Worm (Caenorhabditis elegans) whole organism, young adult: Measurements from ENCODE around the gene srz-60.
A peak's percentile ranks its signal among the peaks of the same experiment; 100 is the strongest.
"Not testable (repeated sequence)": the region's sequence is repeated elsewhere in the genome, so short reads cannot be mapped to it uniquely, and the experiment has no call there.

Experiments used
- C17E4.6 ChIP-seq: fragments of 200-800 bp; sonication (Bioruptor generic); IDR thresholded peaks from 2 replicates; pipeline ENCODE4 v1.3.6; 2022; ENCODE audit warnings: missing genetic modification reagents, missing genetic modification characterization, missing compliant biosample characterization
- D2030.7 ChIP-seq: fragments of 200-800 bp; sonication (Bioruptor generic); IDR thresholded peaks from 2 replicates; pipeline ENCODE4 v1.3.6; 2022; ENCODE audit warnings: missing genetic modification reagents, missing genetic modification characterization, missing compliant biosample characterization
- F22D6.2 ChIP-seq: sonication (generic microtip); optimal IDR thresholded peaks from 2 replicates; lab custom pipeline; 2016; ENCODE audit warnings: mild to moderate bottlenecking, missing genetic modification characterization, missing compliant biosample characterization
- F52B5.7 ChIP-seq: sonication (generic microtip); optimal IDR thresholded peaks from 2 replicates; lab custom pipeline; 2016; ENCODE audit warnings: mild to moderate bottlenecking, missing genetic modification characterization, missing compliant biosample characterization
- F57C9.4 ChIP-seq: sonication (generic microtip); optimal IDR thresholded peaks from 2 replicates; lab custom pipeline; 2017; ENCODE audit warnings: mild to moderate bottlenecking, missing genetic modification characterization, missing compliant biosample characterization
- K12H6.12 ChIP-seq: fragments of 200-800 bp; sonication (Bioruptor generic); optimal IDR thresholded peaks from 2 replicates; lab custom pipeline; 2018; ENCODE audit warnings: mild to moderate bottlenecking, missing genetic modification characterization, missing compliant biosample characterization
- T26A5.8 ChIP-seq: sonication (generic microtip); optimal IDR thresholded peaks from 2 replicates; lab custom pipeline; 2016; ENCODE audit warnings: missing genetic modification characterization, missing compliant biosample characterization
- atf-7 ChIP-seq: sonication (generic microtip); optimal IDR thresholded peaks from 2 replicates; lab custom pipeline; 2017; ENCODE audit warnings: mild to moderate bottlenecking, missing genetic modification characterization, missing compliant biosample characterization
- athp-1 ChIP-seq: sonication (generic microtip); optimal IDR thresholded peaks from 2 replicates; lab custom pipeline; 2017; ENCODE audit warnings: mild to moderate bottlenecking, missing genetic modification characterization, missing compliant biosample characterization
- attf-3 ChIP-seq: fragments of 200-800 bp; sonication (Bioruptor generic); conservative IDR thresholded peaks from 2 replicates; pipeline ENCODE4 v1.3.6; 2022; ENCODE audit warnings: missing genetic modification reagents, missing genetic modification characterization, missing compliant biosample characterization
- bed-2 ChIP-seq: fragments of 200-800 bp; sonication (Bioruptor generic); IDR thresholded peaks from 2 replicates; pipeline ENCODE4 v1.3.6; 2022; ENCODE audit warnings: missing genetic modification reagents, missing genetic modification characterization, missing compliant biosample characterization
- ceh-100 ChIP-seq: fragments of 200-800 bp; sonication (Bioruptor generic); IDR thresholded peaks from 2 replicates; pipeline ENCODE4 v1.3.6; 2022; ENCODE audit warnings: missing genetic modification reagents, missing genetic modification characterization, missing compliant biosample characterization
- ceh-40 ChIP-seq: fragments of 200-800 bp; sonication (Bioruptor generic); IDR thresholded peaks from 2 replicates; pipeline ENCODE4 v1.3.6; 2022; ENCODE audit warnings: missing genetic modification characterization, missing compliant biosample characterization
- ceh-91 ChIP-seq: fragments of 200-800 bp; sonication (Bioruptor generic); IDR thresholded peaks from 2 replicates; pipeline ENCODE4 v1.3.6; 2022; ENCODE audit warnings: missing genetic modification reagents, missing genetic modification characterization, missing compliant biosample characterization
- egrh-3 ChIP-seq: fragments of 200-800 bp; sonication (Bioruptor generic); IDR thresholded peaks from 2 replicates; pipeline ENCODE4 v1.3.6; 2022; ENCODE audit warnings: missing genetic modification reagents, missing genetic modification characterization, missing compliant biosample characterization
- ekl-4 ChIP-seq: fragments of 200-800 bp; sonication (Bioruptor generic); IDR thresholded peaks from 2 replicates; pipeline ENCODE4 v1.3.6; 2022; ENCODE audit warnings: missing genetic modification reagents, missing genetic modification characterization, missing compliant biosample characterization
- hlh-26 ChIP-seq: fragments of 200-800 bp; sonication (Bioruptor generic); conservative IDR thresholded peaks from 2 replicates; pipeline ENCODE4 v1.3.6; 2022; ENCODE audit warnings: missing genetic modification reagents, missing genetic modification characterization, missing compliant biosample characterization
- hrde-1 ChIP-seq: sonication (generic microtip); optimal IDR thresholded peaks from 2 replicates; lab custom pipeline; 2016; ENCODE audit warnings: missing genetic modification characterization, mild to moderate bottlenecking, missing compliant biosample characterization, moderate library complexity, missing genotype, missing genetic modification reagents, borderline replicate concordance
- lag-1 ChIP-seq: fragments of 200-800 bp; sonication (Bioruptor generic); IDR thresholded peaks from 2 replicates; pipeline ENCODE4 v1.3.6; 2022; ENCODE audit warnings: missing genetic modification reagents, missing genetic modification characterization, missing compliant biosample characterization
- let-607 ChIP-seq, 2 experiments: fragments of 200-800 bp in 1 of 2; sonication (Bioruptor generic) in 1 of 2; sonication (generic microtip) in 1 of 2; optimal IDR thresholded peaks; 2 replicates each; lab custom pipeline; 2016 to 2018; ENCODE audit warnings: mild to moderate bottlenecking in 2 of 2, missing compliant biosample characterization in 2 of 2, missing genetic modification characterization in 2 of 2, moderate library complexity in 2 of 2, missing genotype in 1 of 2
- lin-26 ChIP-seq: fragments of 200-800 bp; sonication (Bioruptor generic); IDR thresholded peaks from 2 replicates; pipeline ENCODE4 v1.3.6; 2022; ENCODE audit warnings: missing genetic modification reagents, missing genetic modification characterization, missing compliant biosample characterization
- lsy-27 ChIP-seq: sonication (generic microtip); optimal IDR thresholded peaks from 2 replicates; lab custom pipeline; 2017; ENCODE audit warnings: missing genetic modification characterization, mild to moderate bottlenecking, missing compliant biosample characterization, antibody characterized with exemption, missing genotype, borderline replicate concordance; ENCODE audit not compliant: insufficient read depth
- madf-6 ChIP-seq: fragments of 200-800 bp; sonication (Bioruptor generic); IDR thresholded peaks from 2 replicates; pipeline ENCODE4 v1.3.6; 2022; ENCODE audit warnings: missing genetic modification reagents, missing genetic modification characterization, missing compliant biosample characterization
- mxl-1 ChIP-seq: sonication (generic microtip); optimal IDR thresholded peaks from 2 replicates; lab custom pipeline; 2016; ENCODE audit warnings: missing genetic modification characterization, missing compliant biosample characterization
- nhr-120 ChIP-seq: fragments of 200-800 bp; sonication (Bioruptor generic); IDR thresholded peaks from 2 replicates; pipeline ENCODE4 v1.3.6; 2022; ENCODE audit warnings: missing genetic modification characterization, missing compliant biosample characterization
- rpc-1 ChIP-seq, 2 experiments: fragments of 150-350 bp in 1 of 2; sonication (generic microtip) in 1 of 2; optimal IDR thresholded peaks; 2 replicates each; lab custom pipeline; 2014 to 2018; ENCODE audit warnings: missing biosample characterization in 1 of 2, missing genetic modification characterization in 1 of 2, missing genetic modification reagents in 1 of 2, missing genotype in 1 of 2
- sdz-38 ChIP-seq: sonication (generic microtip); optimal IDR thresholded peaks from 2 replicates; lab custom pipeline; 2016; ENCODE audit warnings: missing genotype, missing genetic modification characterization, missing compliant biosample characterization
- snpc-1.1 ChIP-seq: sonication (generic microtip); optimal IDR thresholded peaks from 2 replicates; lab custom pipeline; 2017; ENCODE audit warnings: missing genetic modification characterization, mild to moderate bottlenecking, missing compliant biosample characterization, antibody characterized with exemption, moderate library complexity, missing genotype, missing genetic modification reagents; ENCODE audit not compliant: insufficient read depth
- tbx-9 ChIP-seq: sonication (generic microtip); optimal IDR thresholded peaks from 2 replicates; lab custom pipeline; 2016; ENCODE audit warnings: borderline replicate concordance, missing genetic modification characterization, inconsistent platforms, missing compliant biosample characterization
- tlf-1 ChIP-seq: fragments of 200-800 bp; sonication (Bioruptor generic); optimal IDR thresholded peaks from 2 replicates; lab custom pipeline; 2018; ENCODE audit warnings: mild to moderate bottlenecking, missing genetic modification characterization, missing compliant biosample characterization
- zfh-2 ChIP-seq: fragments of 200-800 bp; sonication (Bioruptor generic); conservative IDR thresholded peaks from 2 replicates; pipeline ENCODE4 v1.3.6; 2022; ENCODE audit warnings: missing genetic modification reagents, missing genetic modification characterization, missing compliant biosample characterization
- ztf-18 ChIP-seq: sonication (generic microtip); optimal IDR thresholded peaks from 2 replicates; lab custom pipeline; 2016; ENCODE audit warnings: missing genotype, mild to moderate bottlenecking, missing genetic modification characterization, missing compliant biosample characterization
- ztf-25 ChIP-seq: fragments of 200-800 bp; sonication (Bioruptor generic); IDR thresholded peaks from 2 replicates; pipeline ENCODE4 v1.3.6; 2022; ENCODE audit warnings: missing genetic modification reagents, missing genetic modification characterization, missing compliant biosample characterization
- ztf-26 ChIP-seq: sonication (generic microtip); optimal IDR thresholded peaks from 2 replicates; lab custom pipeline; 2017; ENCODE audit warnings: missing genetic modification characterization, missing compliant biosample characterization
- ztf-6 ChIP-seq: fragments of 200-800 bp; sonication (Bioruptor generic); IDR thresholded peaks from 2 replicates; pipeline ENCODE4 v1.3.6; 2022; ENCODE audit warnings: missing genetic modification reagents, missing genetic modification characterization, missing compliant biosample characterization

srz-60 gene

ce11 chrIV:3389999-3390398 lies 38.7 kb upstream of the srz-60 start, which contains the start of gene B0546.5:
Gene B0546.5, minus strand, starts transcription at chrIV:3390099.
- not testable (repeated sequence) for TF ChIP-seq tlf-1 (GFP tag; lab: Kevin White, UChicago); K12H6.12 (tag; lab: Kevin White, UChicago); hlh-26 (GFP tag; lab: Robert Waterston, UW)

ce11 chrIV:3394066-3394465 lies 34.6 kb upstream of the srz-60 start, which contains the start of gene C04C3.4:
Gene C04C3.4, plus strand, starts transcription at chrIV:3394366.
- not testable (repeated sequence) for TF ChIP-seq bed-2; lag-1; ztf-18 (tag; lab: Kevin White, UChicago)

ce11 chrIV:3395581-3395980 lies 33.1 kb upstream of the srz-60 start, which contains the start of gene C04C3.14:
Gene C04C3.14, plus strand, starts transcription at chrIV:3395881.
- no peak for TF ChIP-seq hrde-1 (tag; lab: Kevin White, UChicago)
- TF ChIP-seq F22D6.2 (tag; lab: Kevin White, UChicago): no peak
- TF ChIP-seq ceh-40 (GFP tag; lab: Robert Waterston, UW): no peak
- TF ChIP-seq ztf-6: no peak
- TF ChIP-seq ztf-26 (tag; lab: Kevin White, UChicago): no peak
- no peak for TF ChIP-seq D2030.7 (GFP tag; lab: Robert Waterston, UW)
- no peak for TF ChIP-seq rpc-1 (optimal IDR thresholded peaks at IDR 0.05; lab: Kevin White, UChicago)
- TF ChIP-seq rpc-1 (tag; optimal IDR thresholded peaks at IDR 0.05; lab: Kevin White, UChicago): no peak
- TF ChIP-seq lsy-27: no peak
- TF ChIP-seq lin-26 (GFP tag; lab: Robert Waterston, UW): no peak
- TF ChIP-seq ztf-25 (GFP tag; lab: Robert Waterston, UW): no peak
- no peak for TF ChIP-seq C17E4.6 (GFP tag; lab: Robert Waterston, UW)
- TF ChIP-seq T26A5.8 (tag; lab: Kevin White, UChicago): no peak
- TF ChIP-seq, all 124 proteins: peak for 0

ce11 chrIV:3398078-3398477 lies 30.6 kb upstream of the srz-60 start:
- TF ChIP-seq K12H6.12 (tag; lab: Kevin White, UChicago) (no peak), let-607 (tag; optimal IDR thresholded peaks at IDR 0.05; lab: Kevin White, UChicago) (no peak), attf-3 (GFP tag; lab: Robert Waterston, UW) (no peak), nhr-120 (GFP tag; lab: Robert Waterston, UW) (no peak), F57C9.4 (tag; lab: Kevin White, UChicago) (no peak), zfh-2 (GFP tag; lab: Robert Waterston, UW) (peak; percentile 62; the same call in 1 of the 2 replicates), athp-1 (tag; lab: Kevin White, UChicago) (no peak), ceh-100 (GFP tag; lab: Robert Waterston, UW) (no peak), tbx-9 (tag; lab: Kevin White, UChicago) (no peak), hrde-1 (tag; lab: Kevin White, UChicago) (no peak), rpc-1 (optimal IDR thresholded peaks at IDR 0.05; lab: Kevin White, UChicago) (no peak), rpc-1 (tag; optimal IDR thresholded peaks at IDR 0.05; lab: Kevin White, UChicago) (no peak), snpc-1.1 (tag; lab: Kevin White, UChicago) (no peak), bed-2 (0 out of 2 replicates have a peak, but pooled peaks have one; percentile 26), madf-6 (GFP tag; lab: Robert Waterston, UW) (no peak), egrh-3 (GFP tag; lab: Robert Waterston, UW) (peak; percentile 50; the same call in 1 of the 2 replicates), ekl-4 (GFP tag; lab: Robert Waterston, UW) (no peak), ceh-91 (GFP tag; lab: Robert Waterston, UW) (no peak), sdz-38 (no peak), mxl-1 (tag; lab: Kevin White, UChicago) (no peak), ceh-40 (GFP tag; lab: Robert Waterston, UW) (no peak), atf-7 (tag; lab: Kevin White, UChicago) (no peak), F52B5.7 (no peak)
